Fruit fly (Drosophila melanogaster): ENCODE data around the gene CG15369.
A peak's percentile ranks its signal among the peaks of the same experiment; 100 is the strongest.

Gene CG15369

DNA sequence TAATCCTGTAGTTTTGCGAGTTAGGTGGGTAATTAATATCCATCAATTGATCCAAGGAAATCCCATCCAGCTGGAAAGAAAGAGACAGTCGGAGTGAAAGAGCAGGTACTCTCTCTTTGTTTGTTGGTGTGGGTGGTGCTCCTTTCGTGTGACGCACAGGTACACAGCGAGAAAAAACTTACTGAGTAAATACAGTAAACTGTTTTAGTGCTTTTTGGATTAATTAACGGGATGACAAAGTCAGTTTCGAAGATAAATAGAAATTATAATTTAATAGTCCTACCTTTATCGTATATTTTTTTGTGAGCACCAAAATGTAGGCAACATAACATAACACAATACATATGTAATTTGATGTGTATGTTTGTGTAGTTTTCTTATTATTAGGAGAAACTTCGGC, 31.4 kb downstream of the CG15369 start (continued):
- no peak; the same call in 1 of the 2 replicates for TF ChIP-seq CG8765 (GFP tag; IDR thresholded peaks at IDR 0.05)
- no peak for TF ChIP-seq HmgD (GFP tag; optimal IDR thresholded peaks at IDR 0.05)
- no peak for TF ChIP-seq CG18599 (GFP tag; optimal IDR thresholded peaks at IDR 0.05)
- no peak for TF ChIP-seq Sry-δ (GFP tag; optimal IDR thresholded peaks at IDR 0.05)
- peak; percentile 72 for TF ChIP-seq Ets65A (GFP tag)
- no peak for TF ChIP-seq CG30431 (GFP tag; optimal IDR thresholded peaks at IDR 0.05)
- TF ChIP-seq pan (optimal IDR thresholded peaks at IDR 0.05) = no peak
- no peak for TF ChIP-seq pan (GFP tag; optimal IDR thresholded peaks at IDR 0.05 in 1 of 2, IDR thresholded peaks at IDR 0.05 in 1 of 2)
- TF ChIP-seq CG17829 (tag; optimal IDR thresholded peaks at IDR 0.05) = peak; percentile 38
- TF ChIP-seq gem (tag; optimal IDR thresholded peaks at IDR 0.05) = peak; percentile 59
- peak; percentile 24 for TF ChIP-seq CG7839 (tag; optimal IDR thresholded peaks at IDR 0.05)
- TF ChIP-seq Chrac-16 (GFP tag; optimal IDR thresholded peaks at IDR 0.05) = peak; percentile 24
- TF ChIP-seq gsb-n (tag; optimal IDR thresholded peaks at IDR 0.05) = peak; percentile 21
- TF ChIP-seq CG13424 (tag; optimal IDR thresholded peaks at IDR 0.05) = peak; percentile 14
- peak; percentile 19 for TF ChIP-seq zen (tag; optimal IDR thresholded peaks at IDR 0.05)
- TF ChIP-seq fd96Cb (tag; optimal IDR thresholded peaks at IDR 0.05) = peak; percentile 17
- no peak for TF ChIP-seq CG10565 (GFP tag; optimal IDR thresholded peaks at IDR 0.05)
- peak; percentile 39; the same call in 1 of the 2 replicates for TF ChIP-seq CG32532 (GFP tag; IDR thresholded peaks at IDR 0.05)
- peak; percentile 32 for TF ChIP-seq CG10267 (tag; optimal IDR thresholded peaks at IDR 0.05)
- TF ChIP-seq Blimp-1 (GFP tag; optimal IDR thresholded peaks at IDR 0.05) = peak; percentile 15
- TF ChIP-seq fd102C (GFP tag; optimal IDR thresholded peaks at IDR 0.05) = peak; percentile 27
- no peak for TF ChIP-seq Hr78 (GFP tag; optimal IDR thresholded peaks at IDR 0.05)
- peak; percentile 53; the same call in 1 of the 2 replicates for TF ChIP-seq ara (GFP tag; IDR thresholded peaks at IDR 0.05)
- 0 out of 2 replicates have a peak, but pooled peaks have one; percentile 25 for TF ChIP-seq Ptx1 (GFP tag; IDR thresholded peaks at IDR 0.05)
- TF ChIP-seq CG17359 (tag; optimal IDR thresholded peaks at IDR 0.05) = peak; percentile 24
- TF ChIP-seq Med (GFP tag) = peak; percentile 54
- TF ChIP-seq Dp (GFP tag; optimal IDR thresholded peaks at IDR 0.05) = no peak
- TF ChIP-seq nmo (GFP tag; optimal IDR thresholded peaks at IDR 0.05) = peak; percentile 20
- no peak for TF ChIP-seq Sox100B (GFP tag; optimal IDR thresholded peaks at IDR 0.05)
- TF ChIP-seq unpg (GFP tag; optimal IDR thresholded peaks at IDR 0.05) = peak; percentile 29
- TF ChIP-seq CG18262 (tag; optimal IDR thresholded peaks at IDR 0.05) = peak; percentile 28
- TF ChIP-seq D19A (tag; optimal IDR thresholded peaks at IDR 0.05) = peak; percentile 8
- TF ChIP-seq CG9727 (GFP tag; optimal IDR thresholded peaks at IDR 0.05) = peak; percentile 33
- TF ChIP-seq CG1603 (tag; optimal IDR thresholded peaks at IDR 0.05) = peak; percentile 22
- no peak for TF ChIP-seq Fer1 (GFP tag; optimal IDR thresholded peaks at IDR 0.05)
- peak; percentile 22 for TF ChIP-seq CG13775 (GFP tag; optimal IDR thresholded peaks at IDR 0.05)
- peak; percentile 54; the same call in 1 of the 2 replicates for TF ChIP-seq Xrp1 (GFP tag; IDR thresholded peaks at IDR 0.05)
- peak; percentile 15; the same call in 1 of the 2 replicates for TF ChIP-seq lmd (GFP tag; IDR thresholded peaks at IDR 0.05)
- TF ChIP-seq gfzf (GFP tag; optimal IDR thresholded peaks at IDR 0.05) = no peak
- TF ChIP-seq az2 (GFP tag; optimal IDR thresholded peaks at IDR 0.05) = no peak
- TF ChIP-seq CG7556 (GFP tag; optimal IDR thresholded peaks at IDR 0.05) = peak; percentile 3
- TF ChIP-seq CG9437 (GFP tag; optimal IDR thresholded peaks at IDR 0.05) = no peak
- peak; percentile 35 for TF ChIP-seq CG12391 (tag; optimal IDR thresholded peaks at IDR 0.05)
- TF ChIP-seq MBD-R2 (GFP tag; IDR thresholded peaks at IDR 0.05) = no peak; the same call in 1 of the 2 replicates
- TF ChIP-seq Nf-YC (tag; optimal IDR thresholded peaks at IDR 0.05) = no peak
- peak; percentile 62 for TF ChIP-seq dmrt11E (tag; optimal IDR thresholded peaks at IDR 0.05)
- peak; percentile 33 for TF ChIP-seq Sox102F (GFP tag; optimal IDR thresholded peaks at IDR 0.05)
- TF ChIP-seq vvl (GFP tag; IDR thresholded peaks at IDR 0.05) = peak; percentile 29; the same call in 1 of the 2 replicates
- peak; percentile 7 for TF ChIP-seq CG2116 (GFP tag; optimal IDR thresholded peaks at IDR 0.05)
- TF ChIP-seq Drgx (GFP tag; IDR thresholded peaks at IDR 0.05) = peak; percentile 39; the same call in 1 of the 2 replicates

Data from whole organism, embryonic.